Fruit fly (Drosophila melanogaster) whole organism: Measurements from ENCODE around the gene CG42709.

Experiments
- Dll ChIP-seq: fragments of >200 bp; optimal IDR thresholded peaks from 2 replicates; lab custom pipeline; 2017
- EcR ChIP-seq, 2 experiments: fragments of >200 bp; optimal IDR thresholded peaks; 2 replicates each; lab custom pipeline; 2017; ENCODE audit warnings: missing biosample characterization in 2 of 2, missing genetic modification characterization in 2 of 2, missing genetic modification reagents in 2 of 2
- pan ChIP-seq: fragments of >200 bp; optimal IDR thresholded peaks from 2 replicates; lab custom pipeline; 2017
- psq ChIP-seq: fragments of >200 bp; optimal IDR thresholded peaks from 2 replicates; lab custom pipeline; 2017
- usp ChIP-seq: fragments of >200 bp; optimal IDR thresholded peaks from 2 replicates; lab custom pipeline; 2017; ENCODE audit warnings: missing biosample characterization, missing genetic modification characterization, mixed read lengths

DNA sequence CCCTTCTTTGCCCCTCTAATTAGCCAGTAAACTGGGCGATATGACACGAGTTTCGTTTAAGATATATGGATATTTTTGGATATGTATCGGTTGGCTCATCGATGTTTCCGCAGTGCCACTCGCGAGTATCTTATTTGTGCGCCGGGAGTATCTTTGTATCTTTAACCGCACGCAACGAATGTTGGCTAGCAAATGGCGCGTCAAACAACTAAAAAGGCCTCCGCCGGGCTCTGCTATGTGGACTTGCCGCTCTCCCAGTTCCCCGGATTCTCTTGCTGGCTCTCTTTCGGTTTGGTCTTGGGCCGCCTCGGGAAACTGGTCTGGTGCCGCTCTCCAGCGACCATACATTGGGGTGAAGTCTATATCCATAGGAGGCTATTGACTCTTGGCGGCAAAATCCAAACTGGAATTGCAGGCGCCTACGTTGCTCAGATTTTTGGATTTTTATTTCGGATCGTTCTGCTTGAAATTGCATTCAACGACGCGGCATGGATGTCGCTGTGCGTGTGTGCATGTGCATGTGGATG, 42.4 kb downstream of the CG42709 start:
- TF ChIP-seq psq (no peak), pan (lab: Kevin White, UChicago) (no peak), EcR (GFP tag; optimal IDR thresholded peaks at IDR 0.05; lab: Kevin White, UChicago) (peak in 1 of 2 experiments; percentile 93), usp (no peak), Dll (lab: Kevin White, UChicago) (no peak)
